Fruit fly (Drosophila melanogaster): ENCODE data around the gene Meltrin.
A peak's percentile ranks its signal among the peaks of the same experiment; 100 is the strongest.

Meltrin gene

DNA sequence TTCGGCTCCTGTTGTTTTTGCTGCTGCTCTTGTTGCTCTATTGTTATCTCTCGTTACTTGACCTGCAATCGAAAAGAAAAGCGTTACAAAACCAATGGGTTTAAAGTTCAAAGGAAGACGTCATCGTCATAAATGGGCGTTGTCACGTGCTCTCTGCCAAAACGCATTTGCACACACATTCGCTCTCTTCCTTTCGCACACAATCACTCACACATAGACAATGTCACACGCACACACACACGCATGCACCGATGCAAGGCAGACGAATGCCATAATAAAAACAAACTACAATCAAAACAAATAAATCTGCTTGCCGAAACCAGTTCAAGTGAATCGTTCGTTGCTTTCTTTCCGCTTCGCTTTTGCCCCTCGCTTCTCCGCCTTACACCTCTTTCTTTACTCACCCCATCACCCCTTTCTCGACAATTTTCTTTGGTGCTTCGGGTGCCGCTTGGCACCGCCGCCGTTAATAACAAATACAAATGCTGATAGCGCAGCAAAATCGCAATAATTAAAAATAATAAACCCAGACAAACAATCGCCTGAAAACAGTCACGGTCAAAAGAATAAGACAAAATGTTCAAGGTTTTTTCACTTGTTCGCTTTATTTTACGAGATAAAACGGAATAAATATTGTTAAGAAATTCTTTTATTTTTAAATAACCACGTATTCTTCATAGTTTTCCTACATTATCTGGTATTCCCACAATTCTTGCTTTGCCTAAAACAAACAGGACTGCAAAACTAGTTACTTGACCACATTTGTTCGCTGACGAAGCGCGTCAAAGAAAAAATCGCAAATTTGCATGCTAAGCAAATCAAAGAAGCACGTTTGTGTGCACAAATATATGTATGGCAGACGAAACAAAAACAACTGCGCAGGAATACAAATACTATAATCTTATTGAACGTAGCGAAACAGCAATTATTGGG lies 47.5 kb downstream of the Meltrin start (continued):
- TF ChIP-seq CG5180 (GFP tag; optimal IDR thresholded peaks at IDR 0.05) = no peak
- no peak for TF ChIP-seq CG16813 (GFP tag; IDR thresholded peaks at IDR 0.05; ENCODE audit: partially characterized antibody)
- no peak for TF ChIP-seq kay (GFP tag; optimal IDR thresholded peaks at IDR 0.05)
- no peak for TF ChIP-seq Stat92E (GFP tag; optimal IDR thresholded peaks at IDR 0.05)
- TF ChIP-seq sima (GFP tag; optimal IDR thresholded peaks at IDR 0.05) = no peak
- no peak for TF ChIP-seq caup (GFP tag; optimal IDR thresholded peaks at IDR 0.05; ENCODE audit: severe bottlenecking)
- TF ChIP-seq Nf-YB (GFP tag; optimal IDR thresholded peaks at IDR 0.05) = no peak
- TF ChIP-seq org-1 (GFP tag; optimal IDR thresholded peaks at IDR 0.05) = no peak
- no peak for TF ChIP-seq CG13894 (tag; optimal IDR thresholded peaks at IDR 0.05)
- peak; percentile 31 for TF ChIP-seq Xbp1 (GFP tag; optimal IDR thresholded peaks at IDR 0.05)
- no peak for TF ChIP-seq kah (GFP tag; optimal IDR thresholded peaks at IDR 0.05)
- TF ChIP-seq E2f2 (GFP tag; IDR thresholded peaks at IDR 0.05) = peak; percentile 9; the same call in 1 of the 2 replicates
- no peak for TF ChIP-seq Dp (GFP tag; optimal IDR thresholded peaks at IDR 0.05)
- TF ChIP-seq maf-S (GFP tag; optimal IDR thresholded peaks at IDR 0.05) = no peak
- TF ChIP-seq CG10147 (GFP tag; optimal IDR thresholded peaks at IDR 0.05) = peak; percentile 10
- no peak for TF ChIP-seq CG34422 (GFP tag; IDR thresholded peaks at IDR 0.05)
- no peak for TF ChIP-seq slp2 (GFP tag; optimal IDR thresholded peaks at IDR 0.05)
- TF ChIP-seq psq (GFP tag; optimal IDR thresholded peaks at IDR 0.05) = peak; percentile 66
- TF ChIP-seq nom (GFP tag; optimal IDR thresholded peaks at IDR 0.05) = peak; percentile 50
- TF ChIP-seq grn (GFP tag; optimal IDR thresholded peaks at IDR 0.05) = no peak
- no peak for TF ChIP-seq CG4282 (GFP tag; optimal IDR thresholded peaks at IDR 0.05)
- no peak for TF ChIP-seq CG14667 (GFP tag; IDR thresholded peaks at IDR 0.05)
- no peak for TF ChIP-seq tio (GFP tag; optimal IDR thresholded peaks at IDR 0.05)
- no peak for TF ChIP-seq onecut (GFP tag; IDR thresholded peaks at IDR 0.05)
- no peak for TF ChIP-seq fd102C (GFP tag; optimal IDR thresholded peaks at IDR 0.05)
- TF ChIP-seq CG8290 (GFP tag; optimal IDR thresholded peaks at IDR 0.05) = no peak
- TF ChIP-seq CG8290 (tag; optimal IDR thresholded peaks at IDR 0.05) = no peak
- TF ChIP-seq Rfx (GFP tag; IDR thresholded peaks at IDR 0.05) = no peak
- TF ChIP-seq CG8281 (tag; optimal IDR thresholded peaks at IDR 0.05) = no peak
- TF ChIP-seq Jarid2 (GFP tag; optimal IDR thresholded peaks at IDR 0.05) = no peak
- TF ChIP-seq trem (tag; optimal IDR thresholded peaks at IDR 0.05) = no peak
- no peak for TF ChIP-seq CG32772 (GFP tag; IDR thresholded peaks at IDR 0.05)
- TF ChIP-seq wek (GFP tag; optimal IDR thresholded peaks at IDR 0.05) = no peak
- no peak for TF ChIP-seq ham (GFP tag; IDR thresholded peaks at IDR 0.05)
- TF ChIP-seq Hr78 (GFP tag; optimal IDR thresholded peaks at IDR 0.05) = no peak
- no peak for TF ChIP-seq dimm (GFP tag; IDR thresholded peaks at IDR 0.05)
- peak; percentile 18 for TF ChIP-seq Dek (tag; optimal IDR thresholded peaks at IDR 0.05)
- TF ChIP-seq CG32767 (GFP tag; IDR thresholded peaks at IDR 0.05) = no peak
- no peak for TF ChIP-seq CG18619 (GFP tag; optimal IDR thresholded peaks at IDR 0.05)
- TF ChIP-seq CG10979 (tag; optimal IDR thresholded peaks at IDR 0.05) = peak; percentile 19
- TF ChIP-seq CG10431 (GFP tag; optimal IDR thresholded peaks at IDR 0.05) = no peak
- TF ChIP-seq Oli (tag; optimal IDR thresholded peaks at IDR 0.05) = no peak
- TF ChIP-seq CG2889 (GFP tag; IDR thresholded peaks at IDR 0.05) = no peak
- TF ChIP-seq CG6272 (GFP tag; IDR thresholded peaks at IDR 0.05) = no peak
- peak; percentile 2 for TF ChIP-seq CG6254 (GFP tag; optimal IDR thresholded peaks at IDR 0.05)
- TF ChIP-seq da (GFP tag; optimal IDR thresholded peaks at IDR 0.05) = no peak
- TF ChIP-seq ci (GFP tag; IDR thresholded peaks at IDR 0.05) = 0 out of 3 replicates have a peak, but pooled peaks have one; percentile 39
- TF ChIP-seq pita (GFP tag; optimal IDR thresholded peaks at IDR 0.05) = no peak
- no peak for TF ChIP-seq pb (GFP tag; optimal IDR thresholded peaks at IDR 0.05)

Measured in whole organism, embryonic.